Worm (Caenorhabditis elegans) whole organism, L4 larva: Measurements from ENCODE around the gene ect-2.

Source experiments
- R02D3.7 ChIP-seq: fragments of 150-350 bp; sonication (generic microtip); optimal IDR thresholded peaks from 3 replicates; lab custom pipeline; 2014; ENCODE audit warnings: missing biosample characterization, missing genetic modification characterization
- cey-2 ChIP-seq: sonication (generic microtip); optimal IDR thresholded peaks from 3 replicates; lab custom pipeline; 2017; ENCODE audit warnings: missing genetic modification characterization, mild to moderate bottlenecking, missing compliant biosample characterization, antibody characterized with exemption, borderline replicate concordance; ENCODE audit not compliant: insufficient read depth
- daf-12 ChIP-seq: fragments of 150-350 bp; optimal IDR thresholded peaks from 2 replicates; lab custom pipeline; 2014; ENCODE audit warnings: missing biosample characterization, missing genetic modification reagents, missing genetic modification characterization
- fkh-10 ChIP-seq: fragments of 150-350 bp; optimal IDR thresholded peaks from 2 replicates; lab custom pipeline; 2014; ENCODE audit warnings: missing biosample characterization, missing genetic modification reagents, missing genetic modification characterization
- hif-1 ChIP-seq, 2 experiments: sonication (generic microtip); optimal IDR thresholded peaks; 2 replicates each; lab custom pipeline; 2016 to 2017; ENCODE audit warnings: missing compliant biosample characterization in 2 of 2, missing genetic modification characterization in 2 of 2, missing genetic modification reagents in 2 of 2, missing genotype in 2 of 2, mild to moderate bottlenecking in 1 of 2
- lin-29 ChIP-seq: fragments of 200-800 bp; sonication (Bioruptor generic); IDR thresholded peaks from 2 replicates; pipeline ENCODE4 v1.3.6; 2022; ENCODE audit warnings: missing genetic modification reagents, missing genetic modification characterization, missing compliant biosample characterization
- nhr-11 ChIP-seq: fragments of 150-350 bp; optimal IDR thresholded peaks from 2 replicates; lab custom pipeline; 2014; ENCODE audit warnings: missing biosample characterization, missing genetic modification characterization
- nhr-77 ChIP-seq: fragments of 150-350 bp; optimal IDR thresholded peaks from 2 replicates; lab custom pipeline; 2014; ENCODE audit warnings: missing biosample characterization, missing genetic modification characterization
- saeg-2 ChIP-seq: fragments of 200-800 bp; sonication (Bioruptor generic); IDR thresholded peaks from 2 replicates; pipeline ENCODE4 v1.3.6; 2022; ENCODE audit warnings: missing genetic modification reagents, missing genetic modification characterization, missing compliant biosample characterization
- zfp-2 ChIP-seq: sonication (generic microtip); optimal IDR thresholded peaks from 2 replicates; lab custom pipeline; 2016; ENCODE audit warnings: mild to moderate bottlenecking, missing genetic modification characterization, missing compliant biosample characterization

DNA sequence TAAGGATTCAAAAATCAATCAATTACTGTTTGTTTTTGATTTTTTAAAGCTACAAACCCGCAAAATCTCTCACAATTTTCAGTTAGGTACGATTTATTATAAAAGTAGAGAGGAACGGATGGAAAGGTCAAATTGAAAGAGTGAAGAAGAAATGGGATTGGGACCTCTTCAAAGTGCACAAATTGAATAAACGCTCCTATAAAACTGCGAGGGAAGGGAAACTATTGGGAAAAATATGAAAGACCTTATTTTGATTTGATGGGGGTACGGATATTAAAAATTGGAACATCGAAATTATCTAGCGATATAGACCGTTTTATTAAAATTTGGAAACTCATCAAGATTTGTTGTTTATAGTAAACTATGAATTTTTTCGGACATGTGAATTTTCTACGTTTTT is 17.0 kb downstream of the ect-2 start:
- TF ChIP-seq daf-12 (no peak), saeg-2 (GFP tag; lab: Robert Waterston, UW) (no peak), cey-2 (tag; lab: Kevin White, UChicago) (no peak), hif-1 (tag; optimal IDR thresholded peaks at IDR 0.05; lab: Kevin White, UChicago) (no peak), zfp-2 (tag; lab: Kevin White, UChicago) (no peak), fkh-10 (GFP tag; lab: Kevin White, UChicago) (no peak), nhr-77 (tag; lab: Kevin White, UChicago) (no peak), nhr-11 (tag; lab: Kevin White, UChicago) (no peak), lin-29 (GFP tag; lab: Robert Waterston, UW) (no peak), R02D3.7 (tag; lab: Kevin White, UChicago) (no peak)
